Fruit fly (Drosophila melanogaster) whole organism, embryonic: ENCODE data around the gene f-cup.
A peak's percentile ranks its signal among the peaks of the same experiment; 100 is the strongest.

ENCODE experiments used
- BEAF-32 ChIP-seq: fragments of 200-800 bp; sonication (Bioruptor generic); optimal IDR thresholded peaks from 3 replicates; lab custom pipeline; 2017; ENCODE audit warnings: missing biosample characterization, missing genetic modification characterization, mild to moderate bottlenecking, moderate library complexity, missing genetic modification reagents
- CG10321 ChIP-seq: fragments of 200-800 bp; sonication (Bioruptor generic); IDR thresholded peaks from 2 replicates; pipeline ENCODE4 v1.3.6; 2022; ENCODE audit warnings: missing biosample characterization, missing genetic modification characterization
- CG10366 ChIP-seq: fragments of 200-800 bp; sonication (Bioruptor generic); IDR thresholded peaks from 2 replicates; pipeline ENCODE4 v1.3.6; 2022; ENCODE audit warnings: missing biosample characterization, missing genetic modification characterization
- CG11085 ChIP-seq: fragments of 200-800 bp; sonication (Bioruptor generic); IDR thresholded peaks from 2 replicates; pipeline ENCODE4 v1.3.6; 2022; ENCODE audit warnings: missing biosample characterization, missing genetic modification characterization
- CG11247 ChIP-seq: fragments of 200-800 bp; sonication (Bioruptor generic); IDR thresholded peaks from 2 replicates; pipeline ENCODE4 v1.3.6; 2022; ENCODE audit warnings: missing biosample characterization, missing genetic modification characterization
- CG11723 ChIP-seq: fragments of 200-800 bp; sonication (Bioruptor generic); optimal IDR thresholded peaks from 2 replicates; lab custom pipeline; 2017; ENCODE audit warnings: missing biosample characterization, mild to moderate bottlenecking, missing genetic modification characterization
- CG12942 ChIP-seq: fragments of 200-800 bp; sonication (Bioruptor generic); optimal IDR thresholded peaks from 3 replicates; lab custom pipeline; 2016; ENCODE audit warnings: missing biosample characterization, missing genetic modification characterization
- CG13287 ChIP-seq: fragments of 200-800 bp; sonication (Bioruptor generic); IDR thresholded peaks from 2 replicates; pipeline ENCODE4 v1.3.6; 2022; ENCODE audit warnings: missing biosample characterization, missing genetic modification characterization; ENCODE audit not compliant: partially characterized antibody
- CG14710 ChIP-seq: fragments of 200-800 bp; sonication (Bioruptor generic); optimal IDR thresholded peaks from 3 replicates; lab custom pipeline; 2019; ENCODE audit warnings: missing biosample characterization, mild to moderate bottlenecking, missing genetic modification characterization, moderate library complexity
- CG17568 ChIP-seq: fragments of 200-800 bp; sonication (Bioruptor generic); optimal IDR thresholded peaks from 2 replicates; lab custom pipeline; 2018; ENCODE audit warnings: missing biosample characterization, mild to moderate bottlenecking, missing genetic modification characterization, moderate library complexity
- CG17912 ChIP-seq: fragments of 200-800 bp; sonication (Bioruptor generic); optimal IDR thresholded peaks from 2 replicates; lab custom pipeline; 2018; ENCODE audit warnings: missing biosample characterization, mild to moderate bottlenecking, missing genetic modification characterization
- CG18262 ChIP-seq: fragments of 200-800 bp; optimal IDR thresholded peaks from 3 replicates; lab custom pipeline; 2019; ENCODE audit warnings: missing biosample characterization, mild to moderate bottlenecking, missing genetic modification characterization, moderate library complexity
- CG2129 ChIP-seq: fragments of 200-800 bp; sonication (Bioruptor generic); IDR thresholded peaks from 2 replicates; pipeline ENCODE4 v1.3.6; 2022; ENCODE audit warnings: missing biosample characterization, missing genetic modification characterization; ENCODE audit not compliant: partially characterized antibody
- CG2202 ChIP-seq: fragments of 200-800 bp; sonication (Bioruptor generic); optimal IDR thresholded peaks from 2 replicates; lab custom pipeline; 2018; ENCODE audit warnings: missing biosample characterization, mild to moderate bottlenecking, missing genetic modification characterization
- CG33213 ChIP-seq: fragments of 200-800 bp; sonication (Bioruptor generic); optimal IDR thresholded peaks from 3 replicates; lab custom pipeline; 2016; ENCODE audit warnings: missing biosample characterization, missing genetic modification characterization
- CG34422 ChIP-seq: fragments of 200-800 bp; sonication (Bioruptor generic); IDR thresholded peaks from 3 replicates; pipeline ENCODE4 v1.3.6; 2022; ENCODE audit warnings: missing biosample characterization, missing genetic modification characterization
- CG7271 ChIP-seq: fragments of 200-800 bp; sonication (Bioruptor generic); optimal IDR thresholded peaks from 2 replicates; lab custom pipeline; 2018; ENCODE audit warnings: missing biosample characterization, mild to moderate bottlenecking, missing genetic modification characterization, moderate library complexity
- CG7963 ChIP-seq: fragments of 200-800 bp; sonication (Bioruptor generic); IDR thresholded peaks from 3 replicates; pipeline ENCODE4 v1.3.6; 2022; ENCODE audit warnings: missing biosample characterization, missing genetic modification characterization; ENCODE audit not compliant: partially characterized antibody
- CG8089 ChIP-seq: fragments of 200-800 bp; sonication (Bioruptor generic); optimal IDR thresholded peaks from 3 replicates; lab custom pipeline; 2016; ENCODE audit warnings: missing biosample characterization, missing genetic modification characterization
- CG8281 ChIP-seq: fragments of 200-800 bp; sonication (Bioruptor generic); optimal IDR thresholded peaks from 2 replicates; lab custom pipeline; 2018; ENCODE audit warnings: missing biosample characterization, mild to moderate bottlenecking, missing genetic modification characterization, moderate library complexity
- CG9437 ChIP-seq: fragments of 200-800 bp; sonication (Bioruptor generic); optimal IDR thresholded peaks from 2 replicates; lab custom pipeline; 2018; ENCODE audit warnings: missing biosample characterization, mild to moderate bottlenecking, missing genetic modification characterization
- CG9932 ChIP-seq: fragments of 200-800 bp; sonication (Bioruptor generic); IDR thresholded peaks from 2 replicates; pipeline ENCODE4 v1.3.6; 2022; ENCODE audit warnings: missing biosample characterization, missing genetic modification characterization
- Camta ChIP-seq: fragments of 200-800 bp; sonication (Bioruptor generic); optimal IDR thresholded peaks from 2 replicates; lab custom pipeline; 2016; ENCODE audit warnings: missing biosample characterization, missing genetic modification characterization
- Gsc ChIP-seq: fragments of 200-800 bp; sonication (Bioruptor generic); IDR thresholded peaks from 2 replicates; pipeline ENCODE4 v1.3.6; 2022; ENCODE audit warnings: missing biosample characterization, missing genetic modification characterization
- Mes4 ChIP-seq: fragments of 200-800 bp; sonication (Bioruptor generic); optimal IDR thresholded peaks from 2 replicates; lab custom pipeline; 2016; ENCODE audit warnings: missing biosample characterization, missing genetic modification characterization
- Scr ChIP-seq: fragments of 200-800 bp; sonication (Bioruptor generic); IDR thresholded peaks from 2 replicates; pipeline ENCODE4 v1.3.6; 2022; ENCODE audit warnings: missing biosample characterization, missing genetic modification characterization; ENCODE audit not compliant: partially characterized antibody
- Vsx1 ChIP-seq: fragments of 200-800 bp; sonication (Bioruptor generic); optimal IDR thresholded peaks from 2 replicates; lab custom pipeline; 2017; ENCODE audit warnings: missing biosample characterization, mild to moderate bottlenecking, missing genetic modification characterization, missing genetic modification reagents
- bigmax ChIP-seq: fragments of 200-800 bp; sonication (Bioruptor generic); optimal IDR thresholded peaks from 2 replicates; lab custom pipeline; 2018; ENCODE audit warnings: missing biosample characterization, mild to moderate bottlenecking, missing genetic modification characterization
- eve ChIP-seq, 2 experiments: fragments of >200 bp; optimal IDR thresholded peaks; 2 replicates each; lab custom pipeline; 2017; ENCODE audit warnings: missing biosample characterization in 2 of 2, missing genetic modification characterization in 2 of 2
- exex ChIP-seq: fragments of 200-800 bp; sonication (Bioruptor generic); optimal IDR thresholded peaks from 4 replicates; lab custom pipeline; 2018; ENCODE audit warnings: missing biosample characterization, mild to moderate bottlenecking, missing genetic modification characterization, moderate library complexity
- fd102C ChIP-seq: fragments of 200-800 bp; sonication (Bioruptor generic); optimal IDR thresholded peaks from 2 replicates; lab custom pipeline; 2018; ENCODE audit warnings: missing biosample characterization, mild to moderate bottlenecking, missing genetic modification characterization, moderate library complexity
- gsb-n ChIP-seq: fragments of 200-800 bp; sonication (Bioruptor generic); optimal IDR thresholded peaks from 3 replicates; lab custom pipeline; 2018; ENCODE audit warnings: missing biosample characterization, mild to moderate bottlenecking, missing genetic modification characterization
- hth ChIP-seq: fragments of >200 bp; optimal IDR thresholded peaks from 2 replicates; lab custom pipeline; 2017; ENCODE audit warnings: inconsistent platforms
- lola ChIP-seq, 3 experiments: fragments of >200 bp in 2 of 3; fragments of 200-800 bp in 1 of 3; sonication (Bioruptor generic) in 1 of 3; optimal IDR thresholded peaks; 2 replicates each; lab custom pipeline; 2017 to 2019; ENCODE audit warnings: missing biosample characterization in 3 of 3, missing genetic modification characterization in 3 of 3, mild to moderate bottlenecking in 1 of 3, moderate library complexity in 1 of 3
- mam ChIP-seq: fragments of 200-800 bp; sonication (Bioruptor generic); optimal IDR thresholded peaks from 3 replicates; lab custom pipeline; 2016; ENCODE audit warnings: missing biosample characterization, missing genetic modification characterization
- odd ChIP-seq: fragments of 200-800 bp; sonication (Bioruptor generic); optimal IDR thresholded peaks from 2 replicates; lab custom pipeline; 2017; ENCODE audit warnings: missing biosample characterization, mild to moderate bottlenecking, missing genetic modification characterization
- phol ChIP-seq: fragments of 200-800 bp; sonication (Bioruptor generic); optimal IDR thresholded peaks from 3 replicates; lab custom pipeline; 2018; ENCODE audit warnings: missing biosample characterization, mild to moderate bottlenecking, missing genetic modification characterization, moderate library complexity
- ranshi ChIP-seq: fragments of 200-800 bp; sonication (Bioruptor generic); IDR thresholded peaks from 2 replicates; pipeline ENCODE4 v1.3.6; 2022; ENCODE audit warnings: missing biosample characterization, missing genetic modification characterization
- row ChIP-seq: fragments of 200-800 bp; sonication (Bioruptor generic); IDR thresholded peaks from 3 replicates; pipeline ENCODE4 v1.3.6; 2022; ENCODE audit warnings: missing biosample characterization, missing genetic modification characterization
- run ChIP-seq: fragments of 200-800 bp; sonication (Bioruptor generic); optimal IDR thresholded peaks from 3 replicates; lab custom pipeline; 2018; ENCODE audit warnings: missing biosample characterization, mild to moderate bottlenecking, missing genetic modification characterization
- sim ChIP-seq: fragments of 200-800 bp; sonication (Bioruptor generic); IDR thresholded peaks from 2 replicates; pipeline ENCODE4 v1.3.6; 2022; ENCODE audit warnings: missing biosample characterization, missing genetic modification characterization
- stwl ChIP-seq: fragments of 200-800 bp; sonication (Bioruptor generic); optimal IDR thresholded peaks from 3 replicates; lab custom pipeline; 2018; ENCODE audit warnings: missing biosample characterization, mild to moderate bottlenecking, missing genetic modification characterization, moderate library complexity
- tna ChIP-seq: fragments of 200-800 bp; sonication (Bioruptor generic); IDR thresholded peaks from 2 replicates; pipeline ENCODE4 v1.3.6; 2022; ENCODE audit warnings: missing biosample characterization, missing genetic modification characterization; ENCODE audit not compliant: partially characterized antibody
- tx ChIP-seq: fragments of 200-800 bp; sonication (Bioruptor generic); optimal IDR thresholded peaks from 2 replicates; lab custom pipeline; 2016; ENCODE audit warnings: missing biosample characterization, missing genetic modification characterization
- vnd ChIP-seq: fragments of 200-800 bp; sonication (Bioruptor generic); IDR thresholded peaks from 3 replicates; pipeline ENCODE4 v1.3.6; 2022; ENCODE audit warnings: missing biosample characterization, missing genetic modification characterization; ENCODE audit not compliant: partially characterized antibody
- zen ChIP-seq: fragments of 200-800 bp; sonication (Bioruptor generic); optimal IDR thresholded peaks from 3 replicates; lab custom pipeline; 2018; ENCODE audit warnings: missing biosample characterization, mild to moderate bottlenecking, missing genetic modification characterization, moderate library complexity
- zf30C ChIP-seq: fragments of 200-800 bp; sonication (Bioruptor generic); optimal IDR thresholded peaks from 3 replicates; lab custom pipeline; 2018; ENCODE audit warnings: missing biosample characterization, mild to moderate bottlenecking, missing genetic modification characterization
- zfh1 ChIP-seq: fragments of 200-800 bp; sonication (Bioruptor generic); IDR thresholded peaks from 3 replicates; pipeline ENCODE4 v1.3.6; 2022; ENCODE audit warnings: missing biosample characterization, missing genetic modification characterization

f-cup gene

dm6 chr3R:13659865-13660738 lies 40.5 kb downstream of the f-cup start, which contains the start of gene Hrb87F (continued):
- TF ChIP-seq run (tag; lab: Kevin White, UChicago) (no peak), Camta (GFP tag; lab: Kevin White, UChicago) (no peak), stwl (tag; lab: Kevin White, UChicago) (no peak), odd (GFP tag; lab: Kevin White, UChicago) (no peak), row (GFP tag; lab: Robert Waterston, UW) (peak; percentile 86), CG12942 (GFP tag; lab: Kevin White, UChicago) (no peak), Mes4 (GFP tag; lab: Kevin White, UChicago) (no peak), Scr (GFP tag; lab: Robert Waterston, UW) (peak; percentile 19; the same call in 1 of the 2 replicates), BEAF-32 (GFP tag; lab: Kevin White, UChicago) (peak; percentile 40), eve (GFP tag; optimal IDR thresholded peaks at IDR 0.05; lab: Kevin White, UChicago) (no peak), Gsc (GFP tag; lab: Robert Waterston, UW) (no peak), tna (GFP tag; lab: Robert Waterston, UW) (no peak), zf30C (no peak), tx (GFP tag; lab: Kevin White, UChicago) (no peak), CG11247 (GFP tag; lab: Robert Waterston, UW) (no peak), mam (GFP tag; lab: Kevin White, UChicago) (no peak), CG11085 (GFP tag; lab: Robert Waterston, UW) (0 out of 2 replicates have a peak, but pooled peaks have one; percentile 38), CG10321 (GFP tag; lab: Robert Waterston, UW) (no peak), CG34422 (peak; percentile 81; the same call in 1 of the 3 replicates), CG2129 (GFP tag; lab: Robert Waterston, UW) (no peak), ranshi (GFP tag; lab: Robert Waterston, UW) (peak; percentile 7; the same call in 1 of the 2 replicates), Vsx1 (GFP tag; lab: Kevin White, UChicago) (no peak), CG8089 (GFP tag; lab: Kevin White, UChicago) (no peak), sim (no peak), CG13287 (no peak), CG8281 (no peak), zfh1 (0 out of 3 replicates have a peak, but pooled peaks have one; percentile 60), CG7271 (no peak), phol (tag; lab: Kevin White, UChicago) (peak; percentile 84), fd102C (no peak), zen (tag; lab: Kevin White, UChicago) (no peak), hth (lab: Kevin White, UChicago) (no peak), vnd (GFP tag; lab: Robert Waterston, UW) (no peak), bigmax (GFP tag; lab: Kevin White, UChicago) (no peak), CG17568 (GFP tag; lab: Kevin White, UChicago) (peak; percentile 35), exex (tag; lab: Kevin White, UChicago) (no peak), CG33213 (GFP tag; lab: Kevin White, UChicago) (no peak), lola (GFP tag; optimal IDR thresholded peaks at IDR 0.05; lab: Kevin White, UChicago) (no peak), gsb-n (tag; lab: Kevin White, UChicago) (no peak), CG9932 (GFP tag; lab: Robert Waterston, UW) (peak; percentile 67), CG11723 (GFP tag; lab: Kevin White, UChicago) (no peak), CG7963 (GFP tag; lab: Robert Waterston, UW) (no peak), CG17912 (no peak), CG2202 (tag; lab: Kevin White, UChicago) (no peak), CG10366 (no peak), CG9437 (GFP tag; lab: Kevin White, UChicago) (no peak), CG14710 (tag; lab: Kevin White, UChicago) (no peak), CG18262 (tag; lab: Kevin White, UChicago) (no peak)
